Fruit fly (Drosophila melanogaster) whole organism, adult: ENCODE measurements around the gene MEP-1.

Experiments
- CG11617 ChIP-seq: fragments of 200-800 bp; sonication (Bioruptor generic); optimal IDR thresholded peaks from 2 replicates; lab custom pipeline; 2017; ENCODE audit warnings: mild to moderate bottlenecking, missing biosample characterization, missing genetic modification reagents, missing genetic modification characterization
- CG12768 ChIP-seq: fragments of 200-800 bp; sonication (Bioruptor generic); optimal IDR thresholded peaks from 2 replicates; lab custom pipeline; 2017; ENCODE audit warnings: missing biosample characterization, missing genetic modification characterization, mild to moderate bottlenecking, moderate library complexity, missing genetic modification reagents
- CG14711 ChIP-seq: fragments of 200-800 bp; sonication (Bioruptor generic); optimal IDR thresholded peaks from 2 replicates; lab custom pipeline; 2018; ENCODE audit warnings: missing biosample characterization, mild to moderate bottlenecking, missing genetic modification characterization, moderate library complexity
- CG1620 ChIP-seq: fragments of 200-800 bp; sonication (Bioruptor generic); optimal IDR thresholded peaks from 2 replicates; lab custom pipeline; 2016; ENCODE audit warnings: missing biosample characterization, missing genetic modification characterization
- CG33017 ChIP-seq: fragments of 200-800 bp; sonication (Bioruptor generic); optimal IDR thresholded peaks from 2 replicates; lab custom pipeline; 2018; ENCODE audit warnings: missing biosample characterization, mild to moderate bottlenecking, missing genetic modification characterization, moderate library complexity
- CG5204 ChIP-seq: fragments of 200-800 bp; sonication (Bioruptor generic); optimal IDR thresholded peaks from 2 replicates; lab custom pipeline; 2016; ENCODE audit warnings: missing biosample characterization, missing genetic modification characterization
- CG7045 ChIP-seq: fragments of 200-800 bp; sonication (Bioruptor generic); optimal IDR thresholded peaks from 2 replicates; lab custom pipeline; 2017; ENCODE audit warnings: missing biosample characterization, mild to moderate bottlenecking, missing genetic modification characterization
- CG7101 ChIP-seq: fragments of 200-800 bp; sonication (Bioruptor generic); optimal IDR thresholded peaks from 2 replicates; lab custom pipeline; 2018; ENCODE audit warnings: missing biosample characterization, mild to moderate bottlenecking, missing genetic modification characterization, moderate library complexity
- Clk ChIP-seq: fragments of 200-800 bp; sonication (Bioruptor generic); optimal IDR thresholded peaks from 2 replicates; lab custom pipeline; 2017; ENCODE audit warnings: missing biosample characterization, missing genetic modification characterization
- Crg-1 ChIP-seq: fragments of 200-800 bp; sonication (Bioruptor generic); optimal IDR thresholded peaks from 2 replicates; lab custom pipeline; 2016; ENCODE audit warnings: missing biosample characterization, missing genetic modification characterization
- Hr96 ChIP-seq: fragments of 200-800 bp; sonication (Bioruptor generic); optimal IDR thresholded peaks from 2 replicates; lab custom pipeline; 2016; ENCODE audit warnings: missing biosample characterization, missing genetic modification characterization
- Mnt ChIP-seq: fragments of 200-800 bp; sonication (Bioruptor generic); optimal IDR thresholded peaks from 2 replicates; lab custom pipeline; 2016; ENCODE audit warnings: missing biosample characterization, mild to moderate bottlenecking, missing genetic modification characterization
- bab1 ChIP-seq: fragments of 200-800 bp; sonication (Bioruptor generic); optimal IDR thresholded peaks from 3 replicates; lab custom pipeline; 2019; ENCODE audit warnings: missing biosample characterization, mild to moderate bottlenecking, missing genetic modification characterization, moderate library complexity
- cic ChIP-seq: fragments of 200-800 bp; sonication (Bioruptor generic); optimal IDR thresholded peaks from 2 replicates; lab custom pipeline; 2017; ENCODE audit warnings: missing biosample characterization, mild to moderate bottlenecking, missing genetic modification characterization, moderate library complexity
- cnc ChIP-seq, 2 experiments: fragments of >200 bp; optimal IDR thresholded peaks; 2 replicates each; lab custom pipeline; 2017
- kay ChIP-seq: fragments of 200-800 bp; sonication (Bioruptor generic); peaks from one replicate; lab custom pipeline; 2016; ENCODE audit warnings: missing biosample characterization, missing genetic modification characterization, borderline replicate concordance
- ovo ChIP-seq: fragments of 200-800 bp; sonication (Bioruptor generic); optimal IDR thresholded peaks from 2 replicates; lab custom pipeline; 2016; ENCODE audit warnings: missing biosample characterization, missing genetic modification characterization
- pad ChIP-seq: fragments of 200-800 bp; sonication (Bioruptor generic); optimal IDR thresholded peaks from 3 replicates; lab custom pipeline; 2017; ENCODE audit warnings: missing biosample characterization, missing genetic modification characterization, mild to moderate bottlenecking, moderate library complexity, missing genetic modification reagents
- tj ChIP-seq: fragments of 200-800 bp; sonication (Bioruptor generic); optimal IDR thresholded peaks from 3 replicates; lab custom pipeline; 2017; ENCODE audit warnings: missing biosample characterization, mild to moderate bottlenecking, missing genetic modification characterization, moderate library complexity
- toe ChIP-seq: fragments of 200-800 bp; sonication (Bioruptor generic); optimal IDR thresholded peaks from 2 replicates; lab custom pipeline; 2016; ENCODE audit warnings: missing biosample characterization, missing genetic modification characterization

The MEP-1 gene

DNA sequence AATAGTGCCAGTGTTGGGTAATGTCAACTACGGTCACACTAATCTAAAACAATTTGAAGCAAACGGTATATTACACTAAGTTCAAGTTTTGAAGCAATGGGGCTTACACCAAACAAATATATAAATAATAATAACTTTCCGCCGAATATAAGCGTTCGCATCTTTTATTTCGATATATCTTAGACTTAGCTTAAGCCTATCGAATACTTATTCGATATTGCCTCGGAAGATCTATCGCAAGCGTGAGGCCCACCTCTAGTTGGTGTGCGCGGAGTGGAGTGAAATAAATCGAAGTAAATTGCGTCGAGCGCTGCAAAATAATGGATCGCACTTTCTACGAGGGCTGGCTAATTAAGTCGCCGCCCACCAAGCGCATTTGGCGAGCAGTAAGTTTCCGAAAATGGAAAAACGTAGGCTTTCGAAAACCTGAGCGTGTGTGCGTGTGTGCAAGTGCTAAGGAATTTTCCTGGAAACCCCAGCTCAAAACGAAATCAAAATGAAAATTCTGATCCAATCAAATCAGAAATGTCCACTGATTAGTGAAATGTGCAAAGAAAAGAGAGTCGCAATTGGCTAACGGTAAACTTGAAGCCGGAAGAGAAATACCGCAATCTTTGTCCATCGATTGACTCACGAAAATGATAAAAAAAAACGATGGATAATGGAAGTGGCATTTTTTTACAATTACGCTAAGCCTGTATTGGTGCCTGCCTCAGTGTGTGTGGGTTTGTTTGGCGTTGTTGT is 42.2 kb upstream of the MEP-1 start, which contains the start of gene dos:
TSS of gene dos (plus strand) at position 248 of the 744 bp plus-strand sequence.
- TF ChIP-seq bab1 (peak; percentile 56), CG33017 (tag; lab: Kevin White, UChicago) (peak; percentile 27), Crg-1 (GFP tag; lab: Kevin White, UChicago) (peak; percentile 76), CG14711 (tag; lab: Kevin White, UChicago) (peak; percentile 54), ovo (GFP tag; lab: Kevin White, UChicago) (peak; percentile 69), cic (GFP tag; lab: Kevin White, UChicago) (no peak), tj (GFP tag; lab: Kevin White, UChicago) (no peak), CG5204 (GFP tag; lab: Kevin White, UChicago) (no peak), kay (GFP tag; lab: Kevin White, UChicago) (no peak), pad (peak; percentile 53), Hr96 (peak; percentile 30), toe (GFP tag; lab: Kevin White, UChicago) (peak; percentile 81), CG7045 (GFP tag; lab: Kevin White, UChicago) (peak; percentile 49), CG11617 (GFP tag; lab: Kevin White, UChicago) (peak; percentile 49), CG7101 (tag; lab: Kevin White, UChicago) (peak; percentile 75), cnc (optimal IDR thresholded peaks at IDR 0.05; lab: Kevin White, UChicago) (no peak), Mnt (peak; percentile 72), CG1620 (GFP tag; lab: Kevin White, UChicago) (peak; percentile 84), CG12768 (GFP tag; lab: Kevin White, UChicago) (peak; percentile 4), Clk (GFP tag; lab: Kevin White, UChicago) (peak; percentile 56)

DNA sequence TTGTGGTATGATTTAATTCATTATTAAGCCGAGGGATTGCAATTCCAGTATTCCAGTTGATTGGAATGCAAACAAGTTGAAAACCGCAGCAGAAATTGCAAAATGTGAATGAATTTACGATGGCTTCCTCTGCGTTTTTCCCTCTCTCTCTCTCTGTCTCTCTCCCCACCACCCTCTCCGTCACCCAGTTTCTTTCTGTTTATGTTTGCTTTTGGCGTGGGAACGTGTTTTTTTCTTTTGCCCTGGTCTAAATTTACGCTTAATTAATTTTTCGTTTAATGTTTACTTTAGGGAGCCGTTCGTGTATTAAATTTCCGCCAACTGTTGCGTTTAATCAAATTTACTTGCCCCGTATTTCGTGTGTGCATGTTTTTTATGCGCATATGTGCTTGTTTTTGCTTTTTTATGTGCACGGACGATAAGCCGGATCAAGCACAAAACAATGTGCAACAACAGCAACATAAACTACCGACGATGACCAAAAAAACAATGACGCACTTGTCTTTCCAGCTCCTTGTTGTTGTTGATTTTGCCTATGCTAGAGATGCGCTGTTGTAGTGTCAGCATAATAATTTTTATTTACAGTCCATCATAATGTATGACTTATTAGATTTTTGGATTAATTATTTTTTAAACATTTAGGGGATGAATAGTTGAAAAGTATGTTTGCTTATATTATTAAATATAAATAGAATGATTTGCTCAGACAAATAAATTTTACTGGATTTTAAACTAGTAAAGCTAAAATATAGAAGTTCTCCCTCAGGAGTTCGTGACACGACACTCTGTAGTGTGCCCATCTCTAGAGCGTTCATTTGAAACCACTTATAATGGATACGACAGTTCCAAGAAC is 41.4 kb upstream of the MEP-1 start:
- TF ChIP-seq Mnt (no peak), toe (GFP tag; lab: Kevin White, UChicago) (no peak), bab1 (peak; percentile 85), tj (GFP tag; lab: Kevin White, UChicago) (peak; percentile 98), CG33017 (tag; lab: Kevin White, UChicago) (no peak), Crg-1 (GFP tag; lab: Kevin White, UChicago) (peak; percentile 38), CG14711 (tag; lab: Kevin White, UChicago) (peak; percentile 59), ovo (GFP tag; lab: Kevin White, UChicago) (no peak), CG7101 (tag; lab: Kevin White, UChicago) (peak; percentile 77), pad (peak; percentile 21), kay (GFP tag; lab: Kevin White, UChicago) (no peak), CG1620 (GFP tag; lab: Kevin White, UChicago) (peak; percentile 25), Hr96 (no peak), CG12768 (GFP tag; lab: Kevin White, UChicago) (no peak), cnc (optimal IDR thresholded peaks at IDR 0.05; lab: Kevin White, UChicago) (no peak), CG11617 (GFP tag; lab: Kevin White, UChicago) (peak; percentile 57), Clk (GFP tag; lab: Kevin White, UChicago) (no peak), CG5204 (GFP tag; lab: Kevin White, UChicago) (no peak), CG7045 (GFP tag; lab: Kevin White, UChicago) (no peak), cic (GFP tag; lab: Kevin White, UChicago) (peak; percentile 91)

DNA sequence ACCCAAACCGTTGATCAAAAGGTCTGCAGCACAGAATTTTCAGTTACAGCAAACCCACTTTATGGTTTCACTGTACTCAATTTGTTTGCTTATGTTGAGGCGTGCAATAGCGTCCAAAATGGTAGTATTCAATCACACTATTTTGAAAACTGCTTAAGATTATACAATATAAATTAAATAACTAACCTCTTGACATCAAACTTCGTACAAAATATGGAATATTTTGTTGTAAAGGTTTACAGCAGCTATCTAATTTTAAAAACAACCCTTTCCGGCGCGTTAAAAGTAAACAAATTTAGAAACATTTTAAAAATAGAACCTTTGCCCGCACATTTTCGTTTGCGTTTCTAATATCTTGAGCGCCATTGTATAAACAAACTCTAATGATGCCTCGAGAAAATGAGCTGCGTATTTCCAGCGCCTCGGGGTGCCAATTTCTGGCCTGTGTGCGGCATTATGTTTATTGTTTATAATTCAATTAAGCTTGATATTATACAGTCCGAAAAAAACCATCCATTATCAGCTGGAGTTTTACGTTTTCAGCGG is 40.7 kb upstream of the MEP-1 start:
- TF ChIP-seq kay (GFP tag; lab: Kevin White, UChicago), result peak; percentile 35
- TF ChIP-seq ovo (GFP tag; lab: Kevin White, UChicago), result no peak
- TF ChIP-seq Mnt, result no peak

DNA sequence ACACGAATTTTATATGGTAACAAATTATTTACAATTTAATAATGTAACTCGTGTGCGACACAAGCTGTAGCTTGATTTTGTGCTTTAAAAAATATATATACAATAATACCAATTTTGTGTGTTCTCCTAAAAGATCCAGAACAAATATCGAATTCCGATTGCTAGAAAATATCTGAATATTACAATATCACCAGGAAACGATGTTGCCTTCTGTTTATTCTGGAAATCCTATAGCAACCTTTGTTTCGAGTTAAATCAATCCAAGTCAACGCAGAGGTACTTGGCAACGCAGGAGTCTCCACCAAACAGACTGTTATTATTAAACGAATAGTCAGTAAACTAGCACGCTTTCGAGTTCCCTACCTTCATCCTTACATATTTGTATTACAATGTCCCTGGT is 36.0 kb upstream of the MEP-1 start, which contains the start of gene CG16984:
TSS of gene CG16984 (plus strand) at position 301 of the 400 bp plus-strand sequence.
- no peak for TF ChIP-seq CG12768 (GFP tag; lab: Kevin White, UChicago)
- peak; percentile 62 for TF ChIP-seq kay (GFP tag; lab: Kevin White, UChicago)

DNA sequence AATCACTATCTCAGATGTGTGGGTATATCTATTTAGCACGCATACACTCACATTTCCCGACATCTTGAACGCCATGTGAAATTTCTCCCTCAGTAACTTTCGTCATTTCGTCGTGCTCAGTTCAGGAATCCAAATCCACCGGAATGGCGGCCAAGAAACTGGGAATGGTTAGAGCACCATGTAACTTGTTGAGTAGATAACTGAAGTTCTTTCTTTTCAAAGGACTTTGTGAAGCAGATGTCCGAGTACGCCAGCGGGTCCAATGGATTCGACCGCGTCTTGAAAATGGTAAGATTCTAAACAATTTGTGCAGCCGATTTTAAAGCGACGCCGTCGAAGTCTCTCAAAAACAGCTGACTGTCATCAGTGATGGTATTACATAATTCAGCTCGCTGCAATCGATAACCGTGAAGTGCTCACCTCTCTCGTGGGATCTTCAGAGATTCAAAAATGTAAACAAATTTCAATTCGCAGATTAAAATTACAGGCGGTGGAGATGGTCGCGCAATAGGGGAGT is 32.2 kb upstream of the MEP-1 start, which contains the start of the genes CG16985 and CG12182:
TSS of gene CG16985 (plus strand) at position 84 of the 517 bp plus-strand sequence.
TSS of gene CG12182 (minus strand) at position 366 of the 517 bp plus-strand sequence.
- TF ChIP-seq toe (GFP tag; lab: Kevin White, UChicago) (peak; percentile 28), CG1620 (GFP tag; lab: Kevin White, UChicago) (peak; percentile 29), CG7045 (GFP tag; lab: Kevin White, UChicago) (no peak), CG14711 (tag; lab: Kevin White, UChicago) (peak; percentile 0), Mnt (peak; percentile 84), CG7101 (tag; lab: Kevin White, UChicago) (no peak), CG33017 (tag; lab: Kevin White, UChicago) (peak; percentile 9), CG5204 (GFP tag; lab: Kevin White, UChicago) (no peak), bab1 (peak; percentile 4), cic (GFP tag; lab: Kevin White, UChicago) (peak; percentile 98), CG11617 (GFP tag; lab: Kevin White, UChicago) (peak; percentile 13), tj (GFP tag; lab: Kevin White, UChicago) (peak; percentile 11), CG12768 (GFP tag; lab: Kevin White, UChicago) (peak; percentile 53), ovo (GFP tag; lab: Kevin White, UChicago) (no peak)
